Worm (Caenorhabditis elegans) whole organism, L3 larva: ENCODE results near the gene C16D9.4.

Experiments used
- R02D3.7 ChIP-seq: fragments of 150-350 bp; optimal IDR thresholded peaks from 2 replicates; lab custom pipeline; 2014; ENCODE audit warnings: missing biosample characterization, missing genetic modification characterization
- aly-2 ChIP-seq: fragments of 150-350 bp; optimal IDR thresholded peaks from 2 replicates; lab custom pipeline; 2014; ENCODE audit warnings: missing biosample characterization, missing genetic modification characterization
- ama-1 ChIP-seq: fragments of 150-350 bp; optimal IDR thresholded peaks from 2 replicates; lab custom pipeline; 2018
- ceh-28 ChIP-seq: fragments of 150-350 bp; optimal IDR thresholded peaks from 2 replicates; lab custom pipeline; 2014; ENCODE audit warnings: missing biosample characterization, missing genetic modification reagents, missing genetic modification characterization
- ceh-82 ChIP-seq: fragments of 150-350 bp; optimal IDR thresholded peaks from 2 replicates; lab custom pipeline; 2014; ENCODE audit warnings: missing biosample characterization, missing genetic modification characterization
- egl-27 ChIP-seq: sonication (generic microtip); optimal IDR thresholded peaks from 4 replicates; lab custom pipeline; 2017; ENCODE audit warnings: missing biosample characterization, missing genetic modification reagents, missing genetic modification characterization
- egl-5 ChIP-seq: fragments of 150-350 bp; optimal IDR thresholded peaks from 2 replicates; lab custom pipeline; 2017; ENCODE audit warnings: missing biosample characterization, missing genetic modification reagents, missing genetic modification characterization, inconsistent platforms
- elt-2 ChIP-seq: sonication (generic microtip); optimal IDR thresholded peaks from 2 replicates; lab custom pipeline; 2016; ENCODE audit warnings: missing genetic modification reagents, mild to moderate bottlenecking, missing genetic modification characterization, missing compliant biosample characterization
- elt-3 ChIP-seq, 3 experiments: fragments of 150-350 bp in 1 of 3; sonication (generic microtip) in 2 of 3; optimal IDR thresholded peaks; 2 replicates in 2 of 3; 4 replicates in 1 of 3; lab custom pipeline; 2014 to 2017; ENCODE audit warnings: missing biosample characterization in 3 of 3, missing genetic modification characterization in 3 of 3
- eor-1 ChIP-seq, 2 experiments: fragments of 150-350 bp; optimal IDR thresholded peaks; 2 replicates each; lab custom pipeline; 2014 to 2018; ENCODE audit warnings: missing biosample characterization in 2 of 2, missing genetic modification characterization in 2 of 2
- fkh-10 ChIP-seq: sonication (generic microtip); optimal IDR thresholded peaks from 2 replicates; lab custom pipeline; 2017; ENCODE audit warnings: missing biosample characterization, missing genetic modification reagents, missing genetic modification characterization
- fkh-2 ChIP-seq: fragments of 150-350 bp; optimal IDR thresholded peaks from 2 replicates; lab custom pipeline; 2014; ENCODE audit warnings: missing biosample characterization, missing genetic modification reagents, missing genetic modification characterization
- fos-1 ChIP-seq: fragments of 150-350 bp; optimal IDR thresholded peaks from 2 replicates; lab custom pipeline; 2014; ENCODE audit warnings: missing biosample characterization, missing genetic modification characterization
- hmg-11 ChIP-seq: sonication (generic microtip); optimal IDR thresholded peaks from 2 replicates; lab custom pipeline; 2016; ENCODE audit warnings: missing genetic modification characterization, missing compliant biosample characterization
- lin-15B ChIP-seq: fragments of 150-350 bp; optimal IDR thresholded peaks from 2 replicates; lab custom pipeline; 2014; ENCODE audit warnings: missing biosample characterization, missing genetic modification characterization
- lin-39 ChIP-seq: fragments of 150-350 bp; optimal IDR thresholded peaks from 2 replicates; lab custom pipeline; 2018; ENCODE audit warnings: missing biosample characterization, missing genetic modification reagents, missing genetic modification characterization
- lsy-12 ChIP-seq: sonication (generic microtip); optimal IDR thresholded peaks from 2 replicates; lab custom pipeline; 2016; ENCODE audit warnings: mild to moderate bottlenecking, missing genetic modification characterization, missing compliant biosample characterization
- mdl-1 ChIP-seq: fragments of 150-350 bp; optimal IDR thresholded peaks from 2 replicates; lab custom pipeline; 2014; ENCODE audit warnings: missing biosample characterization, missing genetic modification characterization
- mml-1 ChIP-seq: fragments of 150-350 bp; sonication (generic microtip); optimal IDR thresholded peaks from 3 replicates; lab custom pipeline; 2014; ENCODE audit warnings: missing biosample characterization, missing genetic modification characterization
- nfya-1 ChIP-seq: sonication (generic microtip); optimal IDR thresholded peaks from 2 replicates; lab custom pipeline; 2017; ENCODE audit warnings: missing genetic modification characterization, mild to moderate bottlenecking, missing compliant biosample characterization, antibody characterized with exemption, moderate library complexity; ENCODE audit not compliant: insufficient read depth
- nhr-11 ChIP-seq: fragments of 150-350 bp; optimal IDR thresholded peaks from 2 replicates; lab custom pipeline; 2014; ENCODE audit warnings: missing biosample characterization, missing genetic modification characterization
- nhr-12 ChIP-seq: fragments of 150-350 bp; optimal IDR thresholded peaks from 2 replicates; lab custom pipeline; 2014; ENCODE audit warnings: missing biosample characterization, missing genetic modification characterization
- nhr-23 ChIP-seq: fragments of 150-350 bp; optimal IDR thresholded peaks from 2 replicates; lab custom pipeline; 2014; ENCODE audit warnings: missing biosample characterization, missing genetic modification reagents, missing genetic modification characterization
- nhr-237 ChIP-seq: fragments of 150-350 bp; optimal IDR thresholded peaks from 2 replicates; lab custom pipeline; 2014; ENCODE audit warnings: missing biosample characterization, missing genetic modification characterization
- nhr-28 ChIP-seq: fragments of 150-350 bp; optimal IDR thresholded peaks from 2 replicates; lab custom pipeline; 2014; ENCODE audit warnings: missing biosample characterization, missing genetic modification characterization
- nhr-43 ChIP-seq: sonication (generic microtip); optimal IDR thresholded peaks from 2 replicates; lab custom pipeline; 2016; ENCODE audit warnings: mild to moderate bottlenecking, missing genetic modification characterization, missing compliant biosample characterization; ENCODE audit not compliant: poor library complexity, severe bottlenecking
- nhr-67 ChIP-seq: fragments of 150-350 bp; optimal IDR thresholded peaks from 2 replicates; lab custom pipeline; 2014; ENCODE audit warnings: missing biosample characterization, missing genetic modification characterization
- nhr-76 ChIP-seq: fragments of 150-350 bp; sonication (generic microtip); optimal IDR thresholded peaks from 5 replicates; lab custom pipeline; 2014; ENCODE audit warnings: missing biosample characterization, missing genetic modification characterization
- pha-4 ChIP-seq: fragments of 150-350 bp; optimal IDR thresholded peaks from 2 replicates; lab custom pipeline; 2014; ENCODE audit warnings: missing biosample characterization, missing genetic modification reagents, missing genetic modification characterization
- pqm-1 ChIP-seq: fragments of 150-350 bp; optimal IDR thresholded peaks from 2 replicates; lab custom pipeline; 2017; ENCODE audit warnings: missing biosample characterization, missing genetic modification characterization, inconsistent platforms
- skn-1 ChIP-seq: fragments of 150-350 bp; optimal IDR thresholded peaks from 2 replicates; lab custom pipeline; 2014; ENCODE audit warnings: missing biosample characterization, missing genetic modification characterization
- tbx-2 ChIP-seq: sonication (generic microtip); optimal IDR thresholded peaks from 2 replicates; lab custom pipeline; 2016; ENCODE audit warnings: mild to moderate bottlenecking, missing genetic modification characterization, missing compliant biosample characterization
- unc-62 ChIP-seq: fragments of 150-350 bp; sonication (generic microtip); optimal IDR thresholded peaks from 4 replicates; lab custom pipeline; 2014; ENCODE audit warnings: missing biosample characterization, missing genetic modification reagents, missing genetic modification characterization
- zag-1 ChIP-seq: fragments of 150-350 bp; optimal IDR thresholded peaks from 2 replicates; lab custom pipeline; 2014; ENCODE audit warnings: missing biosample characterization, missing genetic modification characterization
- ztf-11 ChIP-seq: fragments of 150-350 bp; optimal IDR thresholded peaks from 2 replicates; lab custom pipeline; 2014; ENCODE audit warnings: missing biosample characterization, missing genetic modification characterization

The C16D9.4 gene

ce11 chrV:8242798-8243197, at the start of gene C16D9.4:
TSS of gene C16D9.4 (minus strand) at chrV:8242898.
- no peak for TF ChIP-seq ztf-11 (tag; lab: Kevin White, UChicago)
- no peak for TF ChIP-seq lin-15B (tag; lab: Kevin White, UChicago)
- TF ChIP-seq eor-1 (tag; optimal IDR thresholded peaks at IDR 0.05; lab: Kevin White, UChicago) = no peak
- TF ChIP-seq nhr-76 (tag; lab: Kevin White, UChicago) = no peak
- no peak for TF ChIP-seq unc-62 (GFP tag; lab: Kevin White, UChicago)
- TF ChIP-seq, all 47 proteins: peak for 0

- TF ChIP-seq fkh-2 (tag; lab: Kevin White, UChicago) = no peak
- no peak for TF ChIP-seq ceh-28
- no peak for TF ChIP-seq nhr-67
- TF ChIP-seq mdl-1 (tag; lab: Kevin White, UChicago) = no peak
- TF ChIP-seq elt-3 (tag; optimal IDR thresholded peaks at IDR 0.05; lab: Kevin White, UChicago) = no peak
These were observed 49.1 kb upstream of the C16D9.4 start, which contains the start of gene srg-33 for ce11 chrV:8291764-8292163. TSS of gene srg-33 (plus strand) at chrV:8292064.

DNA sequence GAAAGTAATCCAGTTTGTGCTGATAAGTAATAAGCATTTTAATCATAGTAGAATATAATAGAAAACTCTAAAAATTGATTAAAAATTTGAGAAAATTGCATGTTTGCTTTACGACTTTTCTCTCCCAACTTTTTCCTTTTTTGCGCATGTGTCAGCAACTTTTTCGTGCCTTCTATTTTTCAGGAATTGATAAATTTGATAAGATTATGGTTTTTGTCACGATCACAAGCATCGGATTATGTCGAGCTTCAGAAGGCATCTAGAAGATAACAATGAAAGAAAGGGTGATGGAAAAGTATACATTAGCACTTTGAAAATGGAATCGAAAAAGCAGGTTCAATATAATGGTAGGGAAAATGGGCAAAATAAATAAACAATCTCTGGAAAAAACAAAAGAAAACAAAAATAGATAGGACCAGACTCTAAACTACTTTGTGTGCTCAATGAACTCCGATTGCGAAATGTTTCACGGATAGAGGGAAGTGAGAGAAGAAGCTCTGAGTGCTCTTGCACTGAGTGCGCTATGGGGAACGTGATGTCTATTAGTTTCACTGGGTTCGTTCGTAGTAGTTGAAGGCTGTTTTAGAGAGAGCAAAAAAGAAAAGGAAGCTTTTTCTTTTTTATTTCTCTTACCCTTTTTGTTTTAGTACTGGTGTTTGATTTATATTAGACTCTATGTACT, 45.6 kb upstream of the C16D9.4 start:
- peak; percentile 51 for TF ChIP-seq nfya-1 (tag; lab: Kevin White, UChicago)
- no peak for TF ChIP-seq pha-4
- TF ChIP-seq aly-2 (tag; lab: Kevin White, UChicago) = no peak
- TF ChIP-seq R02D3.7 = no peak
- TF ChIP-seq elt-2 (tag; lab: Kevin White, UChicago) = peak; percentile 67
- TF ChIP-seq nhr-11 (tag; lab: Kevin White, UChicago) = no peak
- no peak for TF ChIP-seq skn-1 (tag; lab: Kevin White, UChicago)
- no peak for TF ChIP-seq fos-1 (tag; lab: Kevin White, UChicago)
- no peak for TF ChIP-seq ztf-11 (tag; lab: Kevin White, UChicago)
- peak; percentile 17 for TF ChIP-seq pqm-1 (tag; lab: Kevin White, UChicago)
- TF ChIP-seq unc-62 (GFP tag; lab: Kevin White, UChicago) = no peak
- no peak for TF ChIP-seq mdl-1 (tag; lab: Kevin White, UChicago)
- TF ChIP-seq nhr-43 = no peak
- no peak for TF ChIP-seq mml-1
- no peak for TF ChIP-seq nhr-23 (tag; lab: Kevin White, UChicago)
- TF ChIP-seq lin-39 (tag; lab: Kevin White, UChicago) = peak; percentile 63
- no peak for TF ChIP-seq lsy-12 (tag; lab: Kevin White, UChicago)
- no peak for TF ChIP-seq tbx-2 (tag; lab: Kevin White, UChicago)
- TF ChIP-seq zag-1 (tag; lab: Kevin White, UChicago) = no peak
- TF ChIP-seq lin-15B (tag; lab: Kevin White, UChicago) = no peak
- TF ChIP-seq ceh-28 = no peak
- no peak for TF ChIP-seq egl-27 (tag; lab: Kevin White, UChicago)
- TF ChIP-seq ceh-82 (tag; lab: Kevin White, UChicago) = no peak
- no peak for TF ChIP-seq hmg-11 (tag; lab: Kevin White, UChicago)

- TF ChIP-seq fkh-10 (GFP tag; lab: Kevin White, UChicago) = no peak
- peak; percentile 4 for TF ChIP-seq elt-2 (tag; lab: Kevin White, UChicago)
- TF ChIP-seq ceh-82 (tag; lab: Kevin White, UChicago) = no peak
- peak; percentile 51 for TF ChIP-seq pqm-1 (tag; lab: Kevin White, UChicago)
These were observed 42.8 kb upstream of the C16D9.4 start for ce11 chrV:8285455-8285854.

DNA sequence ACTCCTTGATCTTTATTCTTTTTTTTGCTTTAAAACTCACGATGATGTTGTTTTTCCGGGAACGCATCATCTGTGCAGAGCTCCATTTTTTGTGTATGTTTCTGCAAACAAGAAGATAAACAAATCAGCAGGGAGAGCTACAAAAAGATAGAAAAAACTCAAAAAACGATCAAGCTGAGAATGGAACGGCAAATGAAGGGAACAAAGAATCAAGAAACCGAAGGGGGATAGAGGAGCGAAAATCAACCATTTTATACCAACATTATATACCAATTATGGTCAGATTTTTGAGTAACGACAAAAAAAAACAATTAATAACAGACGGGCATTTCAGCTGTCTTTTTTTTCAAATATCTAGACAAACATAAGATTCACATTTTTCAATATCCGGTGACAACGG, 42.1 kb upstream of the C16D9.4 start, which contains the start of gene slc-17.5:
slc-17.5 (minus strand) TSS at position 101 of the 400 bp plus-strand sequence.
- no peak for TF ChIP-seq egl-5 (tag; lab: Kevin White, UChicago)
- no peak for TF ChIP-seq nhr-28 (tag; lab: Kevin White, UChicago)
- TF ChIP-seq nhr-76 (tag; lab: Kevin White, UChicago) = no peak
- no peak for TF ChIP-seq skn-1 (tag; lab: Kevin White, UChicago)
- no peak for TF ChIP-seq mml-1
- TF ChIP-seq nhr-67 = no peak
- no peak for TF ChIP-seq zag-1 (tag; lab: Kevin White, UChicago)
- no peak for TF ChIP-seq nfya-1 (tag; lab: Kevin White, UChicago)
- no peak for TF ChIP-seq ceh-82 (tag; lab: Kevin White, UChicago)
- TF ChIP-seq lsy-12 (tag; lab: Kevin White, UChicago) = no peak
- no peak for TF ChIP-seq pha-4
- no peak for TF ChIP-seq hmg-11 (tag; lab: Kevin White, UChicago)
- no peak for TF ChIP-seq ama-1 (lab: Kevin White, UChicago)
- no peak for TF ChIP-seq nhr-237 (tag; lab: Kevin White, UChicago)
- no peak for TF ChIP-seq lin-39 (tag; lab: Kevin White, UChicago)
- no peak for TF ChIP-seq nhr-12
